Worm (Caenorhabditis elegans) whole organism, L2 larva: Measurements from ENCODE around the gene H40L08.7.
A peak's percentile ranks its signal among the peaks of the same experiment; 100 is the strongest.

ENCODE experiments used
- C34F6.9 ChIP-seq: fragments of 150-350 bp; optimal IDR thresholded peaks from 2 replicates; lab custom pipeline; 2014; ENCODE audit warnings: missing biosample characterization, missing genetic modification characterization
- F13H6.1 ChIP-seq: sonication (generic microtip); optimal IDR thresholded peaks from 2 replicates; lab custom pipeline; 2016; ENCODE audit warnings: missing genetic modification characterization, missing compliant biosample characterization
- R02D3.7 ChIP-seq: fragments of 150-350 bp; optimal IDR thresholded peaks from 2 replicates; lab custom pipeline; 2014; ENCODE audit warnings: missing biosample characterization, missing genetic modification characterization
- Y55F3AM.14 ChIP-seq: fragments of 200-800 bp; sonication (Bioruptor generic); optimal IDR thresholded peaks from 2 replicates; lab custom pipeline; 2018; ENCODE audit warnings: mild to moderate bottlenecking, missing genetic modification characterization, missing compliant biosample characterization
- ZK546.5 ChIP-seq: sonication (generic microtip); optimal IDR thresholded peaks from 2 replicates; lab custom pipeline; 2017; ENCODE audit warnings: missing biosample characterization, missing genetic modification characterization
- alr-1 ChIP-seq: fragments of 150-350 bp; optimal IDR thresholded peaks from 2 replicates; lab custom pipeline; 2014; ENCODE audit warnings: missing biosample characterization, missing genetic modification characterization
- aly-2 ChIP-seq: fragments of 150-350 bp; optimal IDR thresholded peaks from 2 replicates; lab custom pipeline; 2014; ENCODE audit warnings: missing biosample characterization, missing genetic modification characterization
- ama-1 ChIP-seq: fragments of 150-350 bp; optimal IDR thresholded peaks from 2 replicates; lab custom pipeline; 2018; ENCODE audit warnings: inconsistent platforms
- ceh-16 ChIP-seq: fragments of 150-350 bp; optimal IDR thresholded peaks from 2 replicates; lab custom pipeline; 2014; ENCODE audit warnings: missing biosample characterization, missing genetic modification characterization
- ceh-82 ChIP-seq: fragments of 150-350 bp; optimal IDR thresholded peaks from 2 replicates; lab custom pipeline; 2014; ENCODE audit warnings: missing biosample characterization, missing genetic modification characterization
- crh-2 ChIP-seq: sonication (generic microtip); optimal IDR thresholded peaks from 2 replicates; lab custom pipeline; 2017; ENCODE audit warnings: missing biosample characterization, missing genetic modification characterization
- dmd-4 ChIP-seq: sonication (generic microtip); optimal IDR thresholded peaks from 2 replicates; lab custom pipeline; 2017; ENCODE audit warnings: missing biosample characterization, missing genetic modification characterization
- egl-27 ChIP-seq: sonication (generic microtip); optimal IDR thresholded peaks from 3 replicates; lab custom pipeline; 2017; ENCODE audit warnings: missing biosample characterization, missing genetic modification reagents, missing genetic modification characterization
- elt-1 ChIP-seq: fragments of 150-350 bp; optimal IDR thresholded peaks from 2 replicates; lab custom pipeline; 2014; ENCODE audit warnings: missing biosample characterization, missing genetic modification characterization
- elt-3 ChIP-seq: sonication (generic microtip); optimal IDR thresholded peaks from 2 replicates; lab custom pipeline; 2017; ENCODE audit warnings: missing biosample characterization, missing genetic modification characterization
- fos-1 ChIP-seq: fragments of 150-350 bp; optimal IDR thresholded peaks from 2 replicates; lab custom pipeline; 2014; ENCODE audit warnings: missing biosample characterization, missing genetic modification characterization
- gmeb-1 ChIP-seq: fragments of 150-350 bp; optimal IDR thresholded peaks from 2 replicates; lab custom pipeline; 2014; ENCODE audit warnings: missing biosample characterization, missing genetic modification characterization
- lsy-2 ChIP-seq, 2 experiments: fragments of 150-350 bp in 1 of 2; sonication (generic microtip) in 1 of 2; optimal IDR thresholded peaks; 2 replicates each; lab custom pipeline; 2014 to 2017; ENCODE audit warnings: missing biosample characterization in 2 of 2, missing genetic modification characterization in 2 of 2
- mab-5 ChIP-seq: fragments of 150-350 bp; optimal IDR thresholded peaks from 2 replicates; lab custom pipeline; 2014; ENCODE audit warnings: missing biosample characterization, missing genetic modification characterization
- nhr-10 ChIP-seq: sonication (generic microtip); optimal IDR thresholded peaks from 2 replicates; lab custom pipeline; 2017; ENCODE audit warnings: missing biosample characterization, missing genetic modification characterization
- nhr-12 ChIP-seq: fragments of 150-350 bp; optimal IDR thresholded peaks from 2 replicates; lab custom pipeline; 2014; ENCODE audit warnings: missing biosample characterization, missing genetic modification characterization
- nhr-129 ChIP-seq: fragments of 150-350 bp; optimal IDR thresholded peaks from 2 replicates; lab custom pipeline; 2014; ENCODE audit warnings: missing biosample characterization, missing genetic modification characterization
- nhr-21 ChIP-seq: fragments of 150-350 bp; optimal IDR thresholded peaks from 2 replicates; lab custom pipeline; 2014; ENCODE audit warnings: missing biosample characterization, missing genetic modification characterization
- nhr-23 ChIP-seq: fragments of 150-350 bp; optimal IDR thresholded peaks from 2 replicates; lab custom pipeline; 2014; ENCODE audit warnings: missing biosample characterization, missing genetic modification reagents, missing genetic modification characterization
- nhr-237 ChIP-seq: fragments of 150-350 bp; optimal IDR thresholded peaks from 2 replicates; lab custom pipeline; 2014; ENCODE audit warnings: missing biosample characterization, missing genetic modification characterization
- nhr-25 ChIP-seq: fragments of 150-350 bp; sonication (generic microtip); optimal IDR thresholded peaks from 3 replicates; lab custom pipeline; 2014; ENCODE audit warnings: missing biosample characterization, missing genetic modification characterization
- nhr-6 ChIP-seq: fragments of 150-350 bp; optimal IDR thresholded peaks from 2 replicates; lab custom pipeline; 2014; ENCODE audit warnings: missing biosample characterization, missing genetic modification characterization
- nhr-77 ChIP-seq: fragments of 150-350 bp; optimal IDR thresholded peaks from 2 replicates; lab custom pipeline; 2014; ENCODE audit warnings: missing biosample characterization, missing genetic modification characterization
- peb-1 ChIP-seq: fragments of 150-350 bp; optimal IDR thresholded peaks from 2 replicates; lab custom pipeline; 2014; ENCODE audit warnings: missing biosample characterization, missing genetic modification characterization
- sem-4 ChIP-seq: fragments of 150-350 bp; optimal IDR thresholded peaks from 2 replicates; lab custom pipeline; 2014; ENCODE audit warnings: missing biosample characterization, missing genetic modification reagents, missing genetic modification characterization
- sma-3 ChIP-seq: sonication (generic microtip); optimal IDR thresholded peaks from 2 replicates; lab custom pipeline; 2016; ENCODE audit warnings: missing genetic modification reagents, missing genetic modification characterization, missing compliant biosample characterization
- sma-9 ChIP-seq, 2 experiments: fragments of 150-350 bp in 1 of 2; sonication (generic microtip) in 1 of 2; optimal IDR thresholded peaks; 2 replicates each; lab custom pipeline; 2014 to 2016; ENCODE audit warnings: missing genetic modification characterization in 2 of 2, mild to moderate bottlenecking in 1 of 2, missing biosample characterization in 1 of 2, missing compliant biosample characterization in 1 of 2, missing genetic modification reagents in 1 of 2, moderate library complexity in 1 of 2
- snpc-4 ChIP-seq: fragments of 150-350 bp; optimal IDR thresholded peaks from 2 replicates; lab custom pipeline; 2014; ENCODE audit warnings: missing biosample characterization, missing genetic modification characterization
- unc-39 ChIP-seq: fragments of 150-350 bp; optimal IDR thresholded peaks from 2 replicates; lab custom pipeline; 2014; ENCODE audit warnings: missing biosample characterization, missing genetic modification characterization
- unc-55 ChIP-seq: fragments of 150-350 bp; sonication (generic microtip); optimal IDR thresholded peaks from 3 replicates; lab custom pipeline; 2014; ENCODE audit warnings: missing biosample characterization, missing genetic modification reagents, missing genetic modification characterization
- unc-62 ChIP-seq: fragments of 150-350 bp; optimal IDR thresholded peaks from 2 replicates; lab custom pipeline; 2014; ENCODE audit warnings: missing biosample characterization, missing genetic modification reagents, missing genetic modification characterization
- zag-1 ChIP-seq: fragments of 150-350 bp; optimal IDR thresholded peaks from 2 replicates; lab custom pipeline; 2014; ENCODE audit warnings: missing biosample characterization, missing genetic modification characterization
- ztf-1 ChIP-seq: fragments of 200-800 bp; sonication (Bioruptor generic); conservative IDR thresholded peaks from 2 replicates; pipeline ENCODE4 v1.3.6; 2022; ENCODE audit warnings: missing genetic modification characterization, missing compliant biosample characterization
- ztf-11 ChIP-seq: sonication (generic microtip); optimal IDR thresholded peaks from 2 replicates; lab custom pipeline; 2017; ENCODE audit warnings: missing biosample characterization, missing genetic modification characterization

Gene H40L08.7

DNA sequence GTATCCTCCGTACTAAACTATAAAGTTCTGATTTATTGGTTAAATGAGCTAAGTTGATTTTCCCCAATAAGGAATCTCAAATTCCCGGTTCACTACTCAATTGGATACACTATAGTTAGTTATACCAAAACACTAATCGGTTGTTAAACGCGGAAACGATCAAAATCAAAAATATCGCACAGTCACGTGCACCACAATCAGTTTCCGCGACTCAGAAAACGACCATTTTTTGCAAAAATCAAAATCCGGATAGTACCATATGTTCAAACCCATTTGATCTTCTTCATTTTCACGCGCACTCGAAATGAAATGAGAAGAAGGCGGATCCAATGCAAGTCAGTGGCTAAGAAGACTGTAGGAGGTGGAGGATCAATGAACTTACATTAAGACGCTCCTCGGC, 3.9 kb upstream of the H40L08.7 start:
- TF ChIP-seq fos-1 (tag; lab: Kevin White, UChicago), result no peak
- TF ChIP-seq sma-9 (GFP tag; optimal IDR thresholded peaks at IDR 0.05; lab: Kevin White, UChicago), result peak; percentile 55
- no peak for TF ChIP-seq sma-9 (tag; optimal IDR thresholded peaks at IDR 0.05; lab: Kevin White, UChicago)
- no peak for TF ChIP-seq nhr-77 (tag; lab: Kevin White, UChicago)
- no peak for TF ChIP-seq unc-39 (tag; lab: Kevin White, UChicago)
- no peak for TF ChIP-seq ceh-82 (tag; lab: Kevin White, UChicago)
- TF ChIP-seq F13H6.1 (tag; lab: Kevin White, UChicago), result no peak
- TF ChIP-seq nhr-6 (tag; lab: Kevin White, UChicago), result no peak
- no peak for TF ChIP-seq unc-55 (GFP tag; lab: Kevin White, UChicago)
- TF ChIP-seq nhr-21, result peak; percentile 21
- TF ChIP-seq nhr-129, result peak; percentile 13

DNA sequence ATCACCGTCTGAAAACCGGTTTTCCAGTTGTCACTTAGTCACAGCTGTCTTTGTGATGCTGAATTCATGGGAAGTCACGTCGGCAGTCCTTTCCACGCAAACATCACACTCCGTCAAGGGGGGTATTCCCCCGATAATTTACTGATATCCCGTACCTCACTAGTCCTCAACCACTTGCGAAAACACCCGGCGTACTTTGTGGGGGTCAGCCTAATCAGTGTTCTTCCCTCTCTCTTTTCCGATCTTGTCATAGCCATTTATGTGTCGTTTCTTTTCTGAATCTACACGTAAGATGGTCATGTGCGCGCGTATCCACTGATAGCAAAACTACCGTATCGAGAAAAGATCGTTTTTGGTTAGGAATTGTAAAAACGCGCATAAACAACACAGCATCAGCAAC, 1.9 kb upstream of the H40L08.7 start:
- TF ChIP-seq elt-3 (tag; lab: Kevin White, UChicago) (no peak), C34F6.9 (tag; lab: Kevin White, UChicago) (no peak), snpc-4 (tag; lab: Kevin White, UChicago) (no peak), ztf-11 (tag; lab: Kevin White, UChicago) (no peak), nhr-25 (tag; lab: Kevin White, UChicago) (peak; percentile 80), alr-1 (tag; lab: Kevin White, UChicago) (no peak), R02D3.7 (tag; lab: Kevin White, UChicago) (no peak), zag-1 (tag; lab: Kevin White, UChicago) (no peak), crh-2 (tag; lab: Kevin White, UChicago) (no peak), lsy-2 (tag; optimal IDR thresholded peaks at IDR 0.05; lab: Kevin White, UChicago) (peak in 1 of 2 experiments; percentile 36), sem-4 (tag; lab: Kevin White, UChicago) (no peak), egl-27 (no peak), unc-39 (tag; lab: Kevin White, UChicago) (no peak), unc-62 (GFP tag; lab: Kevin White, UChicago) (no peak), nhr-12 (no peak), Y55F3AM.14 (no peak), nhr-129 (peak; percentile 50), nhr-237 (tag; lab: Kevin White, UChicago) (no peak), F13H6.1 (tag; lab: Kevin White, UChicago) (no peak), nhr-10 (tag; lab: Kevin White, UChicago) (no peak), sma-9 (GFP tag; optimal IDR thresholded peaks at IDR 0.05; lab: Kevin White, UChicago) (peak; percentile 84), sma-9 (tag; optimal IDR thresholded peaks at IDR 0.05; lab: Kevin White, UChicago) (no peak), elt-1 (tag; lab: Kevin White, UChicago) (no peak), ZK546.5 (no peak), mab-5 (tag; lab: Kevin White, UChicago) (no peak), ztf-1 (no peak), nhr-77 (tag; lab: Kevin White, UChicago) (no peak), ceh-16 (tag; lab: Kevin White, UChicago) (no peak), nhr-6 (tag; lab: Kevin White, UChicago) (no peak), sma-3 (GFP tag; lab: Kevin White, UChicago) (peak; percentile 86), nhr-21 (peak; percentile 87), peb-1 (tag; lab: Kevin White, UChicago) (no peak), gmeb-1 (no peak), aly-2 (tag; lab: Kevin White, UChicago) (no peak)

DNA sequence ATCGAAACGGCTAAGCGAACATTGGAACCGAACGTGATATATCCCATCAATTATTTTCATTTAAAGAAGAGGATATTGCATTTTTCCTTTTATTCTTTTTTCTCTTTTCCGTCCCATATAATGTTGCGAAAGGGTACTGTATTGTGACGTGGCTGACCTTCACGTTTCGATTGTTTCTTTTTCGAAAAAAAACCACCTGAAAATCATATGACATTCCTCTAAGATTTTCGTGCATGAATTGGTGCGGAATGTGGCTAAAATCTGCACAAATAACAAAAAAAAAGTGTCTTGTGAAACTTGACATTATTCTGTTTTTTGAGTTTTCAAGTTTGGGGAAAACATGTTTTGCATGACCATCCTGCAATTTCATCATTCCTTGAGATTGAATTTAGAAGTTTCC, 732 bp upstream of the H40L08.7 start:
- no peak for TF ChIP-seq ama-1 (lab: Kevin White, UChicago)
- no peak for TF ChIP-seq nhr-23 (tag; lab: Kevin White, UChicago)
- no peak for TF ChIP-seq ceh-16 (tag; lab: Kevin White, UChicago)
- no peak for TF ChIP-seq nhr-25 (tag; lab: Kevin White, UChicago)
- no peak for TF ChIP-seq sem-4 (tag; lab: Kevin White, UChicago)
- no peak for TF ChIP-seq unc-62 (GFP tag; lab: Kevin White, UChicago)
- no peak for TF ChIP-seq dmd-4 (tag; lab: Kevin White, UChicago)
- no peak for TF ChIP-seq elt-3 (tag; lab: Kevin White, UChicago)
- no peak for TF ChIP-seq ZK546.5
- no peak for TF ChIP-seq nhr-10 (tag; lab: Kevin White, UChicago)
- no peak for TF ChIP-seq elt-1 (tag; lab: Kevin White, UChicago)
- TF ChIP-seq, all 48 proteins: peak for 0
